Fruit fly (Drosophila melanogaster) whole organism, prepupa: Measurements from ENCODE around the gene senju.

Experiments used
- CG10631 ChIP-seq: fragments of 200-800 bp; sonication (Bioruptor generic); optimal IDR thresholded peaks from 2 replicates; lab custom pipeline; 2016; ENCODE audit warnings: missing biosample characterization, missing genetic modification characterization
- CG10669 ChIP-seq: fragments of 200-800 bp; sonication (Bioruptor generic); optimal IDR thresholded peaks from 3 replicates; lab custom pipeline; 2018; ENCODE audit warnings: missing biosample characterization, mild to moderate bottlenecking, missing genetic modification characterization, moderate library complexity
- CG15336 ChIP-seq: fragments of 200-800 bp; sonication (Bioruptor generic); IDR thresholded peaks from 2 replicates; pipeline ENCODE4 v1.3.6; 2022; ENCODE audit warnings: missing biosample characterization, missing genetic modification characterization
- CG16779 ChIP-seq: fragments of 200-800 bp; sonication (Bioruptor generic); optimal IDR thresholded peaks from 3 replicates; lab custom pipeline; 2017; ENCODE audit warnings: missing biosample characterization, mild to moderate bottlenecking, missing genetic modification characterization
- CG31627 ChIP-seq: fragments of 200-800 bp; sonication (Bioruptor generic); optimal IDR thresholded peaks from 3 replicates; lab custom pipeline; 2016; ENCODE audit warnings: missing biosample characterization, missing genetic modification characterization
- CG32006 ChIP-seq: fragments of 200-800 bp; sonication (Bioruptor generic); optimal IDR thresholded peaks from 3 replicates; lab custom pipeline; 2017; ENCODE audit warnings: missing biosample characterization, mild to moderate bottlenecking, missing genetic modification characterization
- CG34406 ChIP-seq: fragments of 200-800 bp; sonication (Bioruptor generic); optimal IDR thresholded peaks from 3 replicates; lab custom pipeline; 2016; ENCODE audit warnings: missing biosample characterization, missing genetic modification characterization
- CG6163 ChIP-seq: fragments of 200-800 bp; sonication (Bioruptor generic); IDR thresholded peaks from 3 replicates; pipeline ENCODE4 v1.3.6; 2022; ENCODE audit warnings: missing biosample characterization, missing genetic modification characterization
- CG6276 ChIP-seq: fragments of 200-800 bp; sonication (Bioruptor generic); optimal IDR thresholded peaks from 2 replicates; lab custom pipeline; 2017; ENCODE audit warnings: missing biosample characterization, mild to moderate bottlenecking, missing genetic modification characterization
- CG6792 ChIP-seq: fragments of 200-800 bp; sonication (Bioruptor generic); optimal IDR thresholded peaks from 3 replicates; lab custom pipeline; 2016; ENCODE audit warnings: missing biosample characterization, missing genetic modification characterization
- CG7368 ChIP-seq: fragments of 200-800 bp; sonication (Bioruptor generic); optimal IDR thresholded peaks from 3 replicates; lab custom pipeline; 2016; ENCODE audit warnings: missing biosample characterization, missing genetic modification characterization
- CG9139 ChIP-seq: fragments of 200-800 bp; sonication (Bioruptor generic); optimal IDR thresholded peaks from 3 replicates; lab custom pipeline; 2017; ENCODE audit warnings: missing biosample characterization, mild to moderate bottlenecking, missing genetic modification characterization
- Eip75B ChIP-seq: fragments of 200-800 bp; sonication (Bioruptor generic); optimal IDR thresholded peaks from 3 replicates; lab custom pipeline; 2016; ENCODE audit warnings: missing biosample characterization, missing genetic modification characterization
- Eip78C ChIP-seq: fragments of 200-800 bp; sonication (Bioruptor generic); peaks from one replicate; lab custom pipeline; 2016; ENCODE audit warnings: missing biosample characterization, missing genetic modification characterization
- Ets21C ChIP-seq: fragments of 200-800 bp; sonication (Bioruptor generic); optimal IDR thresholded peaks from 3 replicates; lab custom pipeline; 2016; ENCODE audit warnings: missing biosample characterization, missing genetic modification characterization
- Ets96B ChIP-seq: fragments of 200-800 bp; optimal IDR thresholded peaks from 2 replicates; lab custom pipeline; 2019; ENCODE audit warnings: missing biosample characterization, mild to moderate bottlenecking, missing genetic modification characterization, moderate library complexity
- Gug ChIP-seq: fragments of 200-800 bp; sonication (Bioruptor generic); IDR thresholded peaks from 2 replicates; pipeline ENCODE4 v1.3.6; 2022; ENCODE audit warnings: missing biosample characterization, missing genetic modification characterization
- Hr38 ChIP-seq: sonication (Bioruptor generic); optimal IDR thresholded peaks from 2 replicates; lab custom pipeline; 2016; ENCODE audit warnings: missing biosample characterization, missing genetic modification characterization
- Hr39 ChIP-seq: fragments of 200-800 bp; sonication (Bioruptor generic); optimal IDR thresholded peaks from 2 replicates; lab custom pipeline; 2016; ENCODE audit warnings: missing biosample characterization, missing genetic modification characterization
- Met ChIP-seq: fragments of 200-800 bp; sonication (Bioruptor generic); optimal IDR thresholded peaks from 3 replicates; lab custom pipeline; 2016; ENCODE audit warnings: missing biosample characterization, missing genetic modification characterization
- OdsH ChIP-seq: fragments of 200-800 bp; sonication (Bioruptor generic); optimal IDR thresholded peaks from 3 replicates; lab custom pipeline; 2016; ENCODE audit warnings: missing biosample characterization, missing genetic modification characterization
- Sox102F ChIP-seq: fragments of 200-800 bp; sonication (Bioruptor generic); optimal IDR thresholded peaks from 2 replicates; lab custom pipeline; 2016; ENCODE audit warnings: missing biosample characterization, mild to moderate bottlenecking, missing genetic modification characterization
- achi ChIP-seq: fragments of 200-800 bp; sonication (Bioruptor generic); optimal IDR thresholded peaks from 3 replicates; lab custom pipeline; 2016; ENCODE audit warnings: missing biosample characterization, missing genetic modification characterization
- dac ChIP-seq: fragments of 200-800 bp; sonication (Bioruptor generic); optimal IDR thresholded peaks from 2 replicates; lab custom pipeline; 2017; ENCODE audit warnings: missing biosample characterization, mild to moderate bottlenecking, missing genetic modification characterization
- dsx ChIP-seq: fragments of 200-800 bp; optimal IDR thresholded peaks from 3 replicates; lab custom pipeline; 2019; ENCODE audit warnings: missing biosample characterization, mild to moderate bottlenecking, missing genetic modification characterization, moderate library complexity; ENCODE audit not compliant: poor library complexity, severe bottlenecking
- eg ChIP-seq: fragments of 200-800 bp; sonication (Bioruptor generic); IDR thresholded peaks from 3 replicates; pipeline ENCODE4 v1.3.6; 2022; ENCODE audit warnings: missing biosample characterization, missing genetic modification characterization
- esn ChIP-seq: fragments of 200-800 bp; sonication (Bioruptor generic); optimal IDR thresholded peaks from 2 replicates; lab custom pipeline; 2016; ENCODE audit warnings: missing biosample characterization, mild to moderate bottlenecking, missing genetic modification characterization, moderate library complexity
- fd85E ChIP-seq: fragments of 200-800 bp; sonication (Bioruptor generic); optimal IDR thresholded peaks from 3 replicates; lab custom pipeline; 2016; ENCODE audit warnings: missing biosample characterization, missing genetic modification characterization
- net ChIP-seq: fragments of 200-800 bp; sonication (Bioruptor generic); optimal IDR thresholded peaks from 3 replicates; lab custom pipeline; 2016; ENCODE audit warnings: missing biosample characterization, missing genetic modification characterization
- pdm3 ChIP-seq: fragments of 200-800 bp; sonication (Bioruptor generic); optimal IDR thresholded peaks from 3 replicates; lab custom pipeline; 2016; ENCODE audit warnings: missing biosample characterization, missing genetic modification characterization
- salr ChIP-seq, 2 experiments: fragments of 200-800 bp; sonication (Bioruptor generic); optimal IDR thresholded peaks; 3 replicates each; lab custom pipeline; 2016 to 2018; ENCODE audit warnings: missing biosample characterization in 2 of 2, missing genetic modification characterization in 2 of 2, mild to moderate bottlenecking in 1 of 2
- spab ChIP-seq: fragments of 200-800 bp; sonication (Bioruptor generic); optimal IDR thresholded peaks from 2 replicates; lab custom pipeline; 2017; ENCODE audit warnings: missing biosample characterization, mild to moderate bottlenecking, missing genetic modification characterization, missing genetic modification reagents
- svp ChIP-seq: fragments of 200-800 bp; sonication (Bioruptor generic); peaks from one replicate; lab custom pipeline; 2016; ENCODE audit warnings: missing biosample characterization, missing genetic modification characterization
- vri ChIP-seq: fragments of 200-800 bp; sonication (Bioruptor generic); optimal IDR thresholded peaks from 3 replicates; lab custom pipeline; 2016; ENCODE audit warnings: missing biosample characterization, mild to moderate bottlenecking, missing genetic modification characterization

Gene senju

DNA sequence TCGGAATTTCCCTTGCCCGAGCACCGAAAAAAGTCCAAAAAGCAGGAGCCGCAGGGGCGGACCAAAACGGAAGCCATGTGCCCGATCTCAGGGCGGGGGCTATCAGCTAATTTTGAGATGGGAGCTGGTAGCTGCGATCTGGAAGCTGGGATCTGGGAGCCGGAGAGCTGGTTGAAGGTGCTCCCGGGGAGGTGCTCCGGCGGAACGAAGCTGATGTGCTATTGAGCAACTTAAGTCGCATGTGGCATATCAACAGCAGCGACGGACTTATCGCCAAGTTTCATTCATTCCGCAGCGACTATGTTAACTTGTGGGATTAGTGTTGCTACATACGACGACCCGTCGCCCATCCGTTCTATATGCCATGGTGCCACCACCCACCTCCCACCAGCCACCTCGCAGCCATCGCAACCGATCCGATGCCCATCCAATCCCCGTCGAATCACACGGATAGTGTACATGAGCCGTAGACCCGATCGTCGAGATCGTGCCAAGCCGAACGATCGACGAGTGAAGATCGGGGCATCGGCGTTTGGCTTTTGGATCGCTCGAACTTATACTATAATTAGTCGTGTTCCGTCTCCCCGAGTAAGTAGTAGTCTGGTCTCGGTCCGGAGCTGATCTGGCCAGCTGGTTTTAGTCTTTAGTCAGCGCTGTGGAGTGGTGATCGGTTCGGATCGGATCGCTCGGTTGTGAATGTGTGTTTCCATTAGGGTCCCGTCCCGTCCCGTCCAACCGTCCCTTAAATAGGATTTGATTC, 23.4 kb upstream of the senju start, which contains the start of gene Col4a1:
Col4a1 (plus strand) TSS at position 561 of the 760 bp plus-strand sequence.
- TF ChIP-seq Ets21C (GFP tag; lab: Kevin White, UChicago) (no peak), CG6792 (no peak), salr (GFP tag; optimal IDR thresholded peaks at IDR 0.05; lab: Kevin White, UChicago) (no peak), net (GFP tag; lab: Kevin White, UChicago) (no peak), OdsH (no peak), vri (no peak), CG7368 (no peak), CG16779 (tag; lab: Kevin White, UChicago) (no peak), CG6163 (GFP tag; lab: Robert Waterston, UW) (0 out of 3 replicates have a peak, but pooled peaks have one; percentile 22), esn (no peak), eg (GFP tag; lab: Robert Waterston, UW) (0 out of 3 replicates have a peak, but pooled peaks have one; percentile 12), fd85E (GFP tag; lab: Kevin White, UChicago) (no peak), spab (no peak), Hr39 (GFP tag; lab: Kevin White, UChicago) (no peak), Eip75B (no peak), Ets96B (tag; lab: Kevin White, UChicago) (no peak), svp (GFP tag; lab: Kevin White, UChicago) (peak; percentile 73), CG31627 (no peak), CG9139 (no peak), Hr38 (GFP tag; lab: Kevin White, UChicago) (no peak), Gug (GFP tag; lab: Robert Waterston, UW) (no peak), dac (GFP tag; lab: Kevin White, UChicago) (no peak), Met (GFP tag; lab: Kevin White, UChicago) (no peak), pdm3 (GFP tag; lab: Kevin White, UChicago) (no peak), achi (GFP tag; lab: Kevin White, UChicago) (no peak), CG32006 (GFP tag; lab: Kevin White, UChicago) (no peak), Eip78C (GFP tag; lab: Kevin White, UChicago) (peak; percentile 15), CG15336 (GFP tag; lab: Robert Waterston, UW) (no peak), CG34406 (no peak), CG6276 (GFP tag; lab: Kevin White, UChicago) (no peak)

DNA sequence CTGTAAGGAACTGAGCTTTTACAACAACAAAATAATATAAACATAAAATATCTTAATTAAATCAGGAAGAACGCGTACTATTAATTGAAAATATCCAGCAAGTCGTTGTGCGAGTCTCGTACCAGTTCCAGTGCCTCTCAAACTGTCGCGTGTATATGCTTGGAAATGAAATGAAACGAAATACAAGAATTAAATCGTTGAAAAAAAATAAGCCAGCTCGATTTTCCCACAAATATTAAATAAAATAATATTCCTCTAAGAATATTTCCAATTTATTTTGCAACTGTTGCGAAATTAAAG, 22.9 kb upstream of the senju start:
- TF ChIP-seq dsx (no peak), Sox102F (no peak)

DNA sequence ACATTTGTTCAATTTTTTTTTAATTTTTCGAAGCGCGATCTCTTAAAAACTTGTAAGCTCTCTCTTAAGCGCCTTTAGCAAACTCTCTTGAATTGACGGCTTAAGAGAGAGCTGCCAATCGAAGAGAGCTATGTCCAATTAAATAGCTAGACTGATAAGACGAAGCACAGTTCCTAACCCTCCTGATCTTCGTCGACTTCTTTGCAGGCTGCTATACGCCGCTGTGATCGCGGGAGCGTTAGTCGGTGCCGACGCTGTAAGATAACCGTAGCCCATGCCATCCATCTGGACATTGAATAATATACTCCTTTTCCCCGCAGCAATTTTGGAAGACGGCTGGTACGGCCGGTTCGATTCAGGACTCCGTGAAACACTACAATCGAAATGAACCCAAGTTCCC, 22.1 kb upstream of the senju start:
- TF ChIP-seq svp (GFP tag; lab: Kevin White, UChicago) (peak; percentile 99), CG34406 (no peak)

DNA sequence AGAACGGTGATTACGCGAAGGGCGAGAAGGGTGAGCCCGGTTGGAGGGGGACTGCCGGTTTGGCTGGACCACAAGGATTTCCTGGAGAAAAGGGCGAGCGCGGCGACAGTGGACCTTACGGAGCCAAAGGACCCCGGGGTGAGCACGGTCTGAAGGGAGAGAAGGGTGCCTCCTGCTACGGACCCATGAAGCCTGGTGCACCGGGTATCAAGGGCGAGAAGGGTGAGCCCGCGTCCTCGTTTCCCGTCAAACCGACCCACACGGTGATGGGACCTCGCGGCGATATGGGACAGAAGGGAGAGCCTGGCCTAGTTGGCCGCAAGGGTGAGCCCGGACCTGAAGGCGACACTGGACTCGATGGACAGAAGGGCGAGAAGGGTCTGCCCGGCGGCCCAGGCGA, 21.2 kb upstream of the senju start:
- TF ChIP-seq CG10631 (GFP tag; lab: Kevin White, UChicago) (no peak), vri (no peak)
- TF ChIP-seq, all 60 proteins: peak for 0

DNA sequence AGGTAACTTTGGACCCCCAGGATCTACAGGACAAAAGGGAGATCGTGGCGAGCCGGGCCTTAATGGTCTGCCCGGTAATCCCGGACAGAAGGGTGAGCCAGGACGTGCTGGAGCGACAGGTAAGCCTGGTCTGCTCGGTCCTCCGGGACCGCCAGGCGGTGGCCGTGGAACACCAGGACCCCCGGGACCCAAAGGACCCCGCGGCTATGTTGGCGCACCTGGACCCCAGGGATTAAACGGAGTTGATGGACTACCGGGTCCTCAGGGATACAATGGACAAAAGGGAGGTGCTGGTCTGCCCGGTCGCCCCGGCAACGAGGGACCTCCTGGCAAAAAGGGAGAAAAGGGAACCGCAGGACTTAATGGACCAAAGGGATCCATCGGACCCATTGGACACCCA, 20.8 kb upstream of the senju start:
- TF ChIP-seq vri (no peak), CG10669 (GFP tag; lab: Kevin White, UChicago) (no peak), CG7368 (no peak), CG6163 (GFP tag; lab: Robert Waterston, UW) (no peak), CG10631 (GFP tag; lab: Kevin White, UChicago) (no peak)
- TF ChIP-seq, all 60 proteins: peak for 0
